Fruit fly (Drosophila melanogaster) whole organism, prepupa: ENCODE data around the gene Cad86C.
A peak's percentile ranks its signal among the peaks of the same experiment; 100 is the strongest.

Experiments
- CG10631 ChIP-seq: fragments of 200-800 bp; sonication (Bioruptor generic); optimal IDR thresholded peaks from 2 replicates; lab custom pipeline; 2016; ENCODE audit warnings: missing biosample characterization, missing genetic modification characterization
- CG10669 ChIP-seq: fragments of 200-800 bp; sonication (Bioruptor generic); optimal IDR thresholded peaks from 3 replicates; lab custom pipeline; 2018; ENCODE audit warnings: missing biosample characterization, mild to moderate bottlenecking, missing genetic modification characterization, moderate library complexity
- CG11294 ChIP-seq: fragments of 200-800 bp; sonication (Bioruptor generic); IDR thresholded peaks from 2 replicates; pipeline ENCODE4 v1.3.6; 2022; ENCODE audit warnings: missing biosample characterization, missing genetic modification characterization
- CG1621 ChIP-seq: fragments of 200-800 bp; sonication (Bioruptor generic); optimal IDR thresholded peaks from 3 replicates; lab custom pipeline; 2018; ENCODE audit warnings: missing biosample characterization, mild to moderate bottlenecking, missing genetic modification characterization
- CG16779 ChIP-seq: fragments of 200-800 bp; sonication (Bioruptor generic); optimal IDR thresholded peaks from 3 replicates; lab custom pipeline; 2017; ENCODE audit warnings: missing biosample characterization, mild to moderate bottlenecking, missing genetic modification characterization
- CG3032 ChIP-seq: fragments of 200-800 bp; optimal IDR thresholded peaks from 2 replicates; lab custom pipeline; 2019; ENCODE audit warnings: missing biosample characterization, mild to moderate bottlenecking, missing genetic modification characterization, moderate library complexity
- CG31627 ChIP-seq: fragments of 200-800 bp; sonication (Bioruptor generic); optimal IDR thresholded peaks from 3 replicates; lab custom pipeline; 2016; ENCODE audit warnings: missing biosample characterization, missing genetic modification characterization
- CG32006 ChIP-seq: fragments of 200-800 bp; sonication (Bioruptor generic); optimal IDR thresholded peaks from 3 replicates; lab custom pipeline; 2017; ENCODE audit warnings: missing biosample characterization, mild to moderate bottlenecking, missing genetic modification characterization
- CG3919 ChIP-seq: fragments of 200-800 bp; sonication (Bioruptor generic); optimal IDR thresholded peaks from 3 replicates; lab custom pipeline; 2016; ENCODE audit warnings: missing biosample characterization, missing genetic modification characterization
- CG4318 ChIP-seq: fragments of 200-800 bp; sonication (Bioruptor generic); optimal IDR thresholded peaks from 3 replicates; lab custom pipeline; 2017; ENCODE audit warnings: missing biosample characterization, mild to moderate bottlenecking, missing genetic modification characterization
- CG6163 ChIP-seq: fragments of 200-800 bp; sonication (Bioruptor generic); IDR thresholded peaks from 3 replicates; pipeline ENCODE4 v1.3.6; 2022; ENCODE audit warnings: missing biosample characterization, missing genetic modification characterization
- CG6276 ChIP-seq: fragments of 200-800 bp; sonication (Bioruptor generic); optimal IDR thresholded peaks from 2 replicates; lab custom pipeline; 2017; ENCODE audit warnings: missing biosample characterization, mild to moderate bottlenecking, missing genetic modification characterization
- CG6808 ChIP-seq: fragments of 200-800 bp; sonication (Bioruptor generic); optimal IDR thresholded peaks from 3 replicates; lab custom pipeline; 2017; ENCODE audit warnings: missing biosample characterization, missing genetic modification characterization, mild to moderate bottlenecking, moderate library complexity, missing genetic modification reagents
- CG6854 ChIP-seq: fragments of 200-800 bp; sonication (Bioruptor generic); optimal IDR thresholded peaks from 2 replicates; lab custom pipeline; 2017; ENCODE audit warnings: missing biosample characterization, mild to moderate bottlenecking, missing genetic modification characterization
- CG7368 ChIP-seq: fragments of 200-800 bp; sonication (Bioruptor generic); optimal IDR thresholded peaks from 3 replicates; lab custom pipeline; 2016; ENCODE audit warnings: missing biosample characterization, missing genetic modification characterization
- CG8119 ChIP-seq: fragments of 200-800 bp; sonication (Bioruptor generic); IDR thresholded peaks from 3 replicates; pipeline ENCODE4 v1.3.6; 2022; ENCODE audit warnings: missing biosample characterization, missing genetic modification characterization
- CG8319 ChIP-seq: fragments of 200-800 bp; sonication (Bioruptor generic); optimal IDR thresholded peaks from 3 replicates; lab custom pipeline; 2016; ENCODE audit warnings: missing biosample characterization, missing genetic modification characterization
- CG9139 ChIP-seq: fragments of 200-800 bp; sonication (Bioruptor generic); optimal IDR thresholded peaks from 3 replicates; lab custom pipeline; 2017; ENCODE audit warnings: missing biosample characterization, mild to moderate bottlenecking, missing genetic modification characterization
- Eip75B ChIP-seq: fragments of 200-800 bp; sonication (Bioruptor generic); optimal IDR thresholded peaks from 3 replicates; lab custom pipeline; 2016; ENCODE audit warnings: missing biosample characterization, missing genetic modification characterization
- Eip78C ChIP-seq: fragments of 200-800 bp; sonication (Bioruptor generic); peaks from one replicate; lab custom pipeline; 2016; ENCODE audit warnings: missing biosample characterization, missing genetic modification characterization
- Eip93F ChIP-seq: fragments of 200-800 bp; sonication (Bioruptor generic); optimal IDR thresholded peaks from 2 replicates; lab custom pipeline; 2016; ENCODE audit warnings: missing biosample characterization, mild to moderate bottlenecking, missing genetic modification characterization
- Ets96B ChIP-seq: fragments of 200-800 bp; optimal IDR thresholded peaks from 2 replicates; lab custom pipeline; 2019; ENCODE audit warnings: missing biosample characterization, mild to moderate bottlenecking, missing genetic modification characterization, moderate library complexity
- Gug ChIP-seq: fragments of 200-800 bp; sonication (Bioruptor generic); IDR thresholded peaks from 2 replicates; pipeline ENCODE4 v1.3.6; 2022; ENCODE audit warnings: missing biosample characterization, missing genetic modification characterization
- Hr39 ChIP-seq: fragments of 200-800 bp; sonication (Bioruptor generic); optimal IDR thresholded peaks from 2 replicates; lab custom pipeline; 2016; ENCODE audit warnings: missing biosample characterization, missing genetic modification characterization
- Met ChIP-seq: fragments of 200-800 bp; sonication (Bioruptor generic); optimal IDR thresholded peaks from 3 replicates; lab custom pipeline; 2016; ENCODE audit warnings: missing biosample characterization, missing genetic modification characterization
- OdsH ChIP-seq: fragments of 200-800 bp; sonication (Bioruptor generic); optimal IDR thresholded peaks from 3 replicates; lab custom pipeline; 2016; ENCODE audit warnings: missing biosample characterization, missing genetic modification characterization
- Smox ChIP-seq: fragments of 200-800 bp; sonication (Bioruptor generic); optimal IDR thresholded peaks from 3 replicates; lab custom pipeline; 2016; ENCODE audit warnings: missing biosample characterization, missing genetic modification characterization
- Sox14 ChIP-seq: fragments of 200-800 bp; sonication (Bioruptor generic); optimal IDR thresholded peaks from 3 replicates; lab custom pipeline; 2016; ENCODE audit warnings: missing biosample characterization, missing genetic modification characterization
- Sox15 ChIP-seq: fragments of 200-800 bp; sonication (Bioruptor generic); optimal IDR thresholded peaks from 3 replicates; lab custom pipeline; 2016; ENCODE audit warnings: missing biosample characterization, missing genetic modification characterization
- achi ChIP-seq: fragments of 200-800 bp; sonication (Bioruptor generic); optimal IDR thresholded peaks from 3 replicates; lab custom pipeline; 2016; ENCODE audit warnings: missing biosample characterization, missing genetic modification characterization
- acj6 ChIP-seq: fragments of 200-800 bp; sonication (Bioruptor generic); optimal IDR thresholded peaks from 3 replicates; lab custom pipeline; 2016; ENCODE audit warnings: missing biosample characterization, missing genetic modification characterization
- cyc ChIP-seq: fragments of 200-800 bp; sonication (Bioruptor generic); optimal IDR thresholded peaks from 3 replicates; lab custom pipeline; 2016; ENCODE audit warnings: missing biosample characterization, missing genetic modification characterization
- dsx ChIP-seq: fragments of 200-800 bp; optimal IDR thresholded peaks from 3 replicates; lab custom pipeline; 2019; ENCODE audit warnings: missing biosample characterization, mild to moderate bottlenecking, missing genetic modification characterization, moderate library complexity; ENCODE audit not compliant: poor library complexity, severe bottlenecking
- esn ChIP-seq: fragments of 200-800 bp; sonication (Bioruptor generic); optimal IDR thresholded peaks from 2 replicates; lab custom pipeline; 2016; ENCODE audit warnings: missing biosample characterization, mild to moderate bottlenecking, missing genetic modification characterization, moderate library complexity
- fd59A ChIP-seq: fragments of 200-800 bp; sonication (Bioruptor generic); optimal IDR thresholded peaks from 2 replicates; lab custom pipeline; 2017; ENCODE audit warnings: missing biosample characterization, mild to moderate bottlenecking, missing genetic modification characterization, missing genetic modification reagents
- fd85E ChIP-seq: fragments of 200-800 bp; sonication (Bioruptor generic); optimal IDR thresholded peaks from 3 replicates; lab custom pipeline; 2016; ENCODE audit warnings: missing biosample characterization, missing genetic modification characterization
- net ChIP-seq: fragments of 200-800 bp; sonication (Bioruptor generic); optimal IDR thresholded peaks from 3 replicates; lab custom pipeline; 2016; ENCODE audit warnings: missing biosample characterization, missing genetic modification characterization
- pdm3 ChIP-seq: fragments of 200-800 bp; sonication (Bioruptor generic); optimal IDR thresholded peaks from 3 replicates; lab custom pipeline; 2016; ENCODE audit warnings: missing biosample characterization, missing genetic modification characterization
- salr ChIP-seq, 2 experiments: fragments of 200-800 bp; sonication (Bioruptor generic); optimal IDR thresholded peaks; 3 replicates each; lab custom pipeline; 2016 to 2018; ENCODE audit warnings: missing biosample characterization in 2 of 2, missing genetic modification characterization in 2 of 2, mild to moderate bottlenecking in 1 of 2
- spab ChIP-seq: fragments of 200-800 bp; sonication (Bioruptor generic); optimal IDR thresholded peaks from 2 replicates; lab custom pipeline; 2017; ENCODE audit warnings: missing biosample characterization, mild to moderate bottlenecking, missing genetic modification characterization, missing genetic modification reagents
- ss ChIP-seq, 2 experiments: fragments of 200-800 bp; sonication (Bioruptor generic); optimal IDR thresholded peaks; 2 replicates in 1 of 2; 3 replicates in 1 of 2; lab custom pipeline; 2017 to 2018; ENCODE audit warnings: mild to moderate bottlenecking in 2 of 2, missing biosample characterization in 2 of 2, missing genetic modification characterization in 2 of 2, moderate library complexity in 1 of 2
- svp ChIP-seq: fragments of 200-800 bp; sonication (Bioruptor generic); peaks from one replicate; lab custom pipeline; 2016; ENCODE audit warnings: missing biosample characterization, missing genetic modification characterization
- topi ChIP-seq: fragments of 200-800 bp; sonication (Bioruptor generic); optimal IDR thresholded peaks from 3 replicates; lab custom pipeline; 2016; ENCODE audit warnings: missing biosample characterization, missing genetic modification characterization

Gene Cad86C

dm6 chr3R:10815032-10815431 is 11.8 kb upstream of the Cad86C start, which contains the start of the genes CG14693 and TTLL15:
Gene CG14693, minus strand, starts transcription at chr3R:10815047.
Gene TTLL15, plus strand, starts transcription at chr3R:10815288.
- TF ChIP-seq CG31627 (GFP tag; lab: Kevin White, UChicago) = no peak
- no peak for TF ChIP-seq CG6854 (GFP tag; lab: Kevin White, UChicago)
- TF ChIP-seq CG3032 (tag; lab: Kevin White, UChicago) = no peak
- TF ChIP-seq spab (GFP tag; lab: Kevin White, UChicago) = no peak
- TF ChIP-seq CG8119 (GFP tag; lab: Robert Waterston, UW) = no peak

dm6 chr3R:10828688-10829087 is 1.8 kb downstream of the Cad86C start:
- TF ChIP-seq CG6854 (GFP tag; lab: Kevin White, UChicago) (peak; percentile 57), OdsH (GFP tag; lab: Kevin White, UChicago) (no peak), Eip93F (GFP tag; lab: Kevin White, UChicago) (no peak), Eip78C (GFP tag; lab: Kevin White, UChicago) (peak; percentile 24), ss (GFP tag; optimal IDR thresholded peaks at IDR 0.05; lab: Kevin White, UChicago) (peak in 1 of 2 experiments; percentile 70), svp (GFP tag; lab: Kevin White, UChicago) (peak; percentile 56), achi (GFP tag; lab: Kevin White, UChicago) (no peak), CG32006 (GFP tag; lab: Kevin White, UChicago) (no peak), net (GFP tag; lab: Kevin White, UChicago) (no peak), spab (GFP tag; lab: Kevin White, UChicago) (no peak), acj6 (GFP tag; lab: Kevin White, UChicago) (no peak), CG11294 (GFP tag; lab: Robert Waterston, UW) (no peak), CG10631 (GFP tag; lab: Kevin White, UChicago) (no peak), Eip75B (GFP tag; lab: Kevin White, UChicago) (no peak), CG6276 (GFP tag; lab: Kevin White, UChicago) (no peak), Gug (GFP tag; lab: Robert Waterston, UW) (no peak), Hr39 (GFP tag; lab: Kevin White, UChicago) (no peak), Smox (GFP tag; lab: Kevin White, UChicago) (no peak), CG6808 (GFP tag; lab: Kevin White, UChicago) (no peak), dsx (GFP tag; lab: Kevin White, UChicago) (no peak), pdm3 (GFP tag; lab: Kevin White, UChicago) (no peak), Met (no peak), CG3032 (tag; lab: Kevin White, UChicago) (no peak), cyc (no peak)

DNA sequence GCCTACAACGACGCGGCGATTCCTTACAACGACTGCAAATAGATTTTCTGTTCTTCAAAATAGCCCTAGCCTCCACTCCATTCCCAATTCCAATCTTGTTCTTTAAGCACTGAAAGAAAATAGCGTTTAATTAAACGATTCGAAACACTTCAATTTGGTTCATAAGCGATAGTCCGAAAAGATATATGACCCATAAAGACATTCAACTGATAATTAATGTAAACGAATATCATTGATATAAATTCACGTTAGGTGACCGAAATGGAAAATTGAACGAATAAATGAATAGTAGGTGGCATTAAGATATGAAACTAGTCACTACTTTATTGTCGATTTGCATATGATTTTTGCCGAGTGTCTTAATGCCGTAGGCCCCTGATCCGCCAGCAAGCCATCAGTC is 2.9 kb downstream of the Cad86C start:
- TF ChIP-seq CG1621 (tag; lab: Kevin White, UChicago) = peak; percentile 51
- TF ChIP-seq CG6163 (GFP tag; lab: Robert Waterston, UW) = 0 out of 3 replicates have a peak, but pooled peaks have one; percentile 35
- TF ChIP-seq cyc = no peak
- TF ChIP-seq Ets96B (tag; lab: Kevin White, UChicago) = peak; percentile 74
- no peak for TF ChIP-seq CG16779 (tag; lab: Kevin White, UChicago)
- peak; percentile 69 for TF ChIP-seq CG10669 (GFP tag; lab: Kevin White, UChicago)
- TF ChIP-seq CG9139 (GFP tag; lab: Kevin White, UChicago) = peak; percentile 8
- peak; percentile 24 to 43 for TF ChIP-seq salr (GFP tag; optimal IDR thresholded peaks at IDR 0.05; lab: Kevin White, UChicago)
- no peak for TF ChIP-seq CG4318 (GFP tag; lab: Kevin White, UChicago)
- 0 out of 3 replicates have a peak, but pooled peaks have one; percentile 15 for TF ChIP-seq CG8119 (GFP tag; lab: Robert Waterston, UW)
- no peak for TF ChIP-seq fd85E (GFP tag; lab: Kevin White, UChicago)
- peak; percentile 57 for TF ChIP-seq spab (GFP tag; lab: Kevin White, UChicago)
- no peak for TF ChIP-seq topi (GFP tag; lab: Kevin White, UChicago)
- TF ChIP-seq dsx (GFP tag; lab: Kevin White, UChicago) = peak; percentile 45
- no peak for TF ChIP-seq Sox15 (GFP tag; lab: Kevin White, UChicago)
- TF ChIP-seq CG32006 (GFP tag; lab: Kevin White, UChicago) = peak; percentile 47
- peak; percentile 24 for TF ChIP-seq OdsH (GFP tag; lab: Kevin White, UChicago)
- peak; percentile 31 for TF ChIP-seq achi (GFP tag; lab: Kevin White, UChicago)
- no peak for TF ChIP-seq esn (GFP tag; lab: Kevin White, UChicago)
- TF ChIP-seq Gug (GFP tag; lab: Robert Waterston, UW) = no peak
- TF ChIP-seq pdm3 (GFP tag; lab: Kevin White, UChicago) = peak; percentile 34
- peak; percentile 66 for TF ChIP-seq fd59A (GFP tag; lab: Kevin White, UChicago)
- peak; percentile 58 for TF ChIP-seq CG10631 (GFP tag; lab: Kevin White, UChicago)
- peak; percentile 56 for TF ChIP-seq Eip75B (GFP tag; lab: Kevin White, UChicago)
- TF ChIP-seq CG6808 (GFP tag; lab: Kevin White, UChicago) = peak; percentile 81
- TF ChIP-seq CG31627 (GFP tag; lab: Kevin White, UChicago) = no peak
- TF ChIP-seq Sox14 (GFP tag; lab: Kevin White, UChicago) = peak; percentile 48
- no peak for TF ChIP-seq CG7368 (GFP tag; lab: Kevin White, UChicago)
- peak; percentile 88 for TF ChIP-seq Eip78C (GFP tag; lab: Kevin White, UChicago)
- peak; percentile 30 for TF ChIP-seq CG3919 (GFP tag; lab: Kevin White, UChicago)
- no peak for TF ChIP-seq CG8319 (GFP tag; lab: Kevin White, UChicago)
- TF ChIP-seq CG3032 (tag; lab: Kevin White, UChicago) = peak; percentile 80
- TF ChIP-seq ss (GFP tag; optimal IDR thresholded peaks at IDR 0.05; lab: Kevin White, UChicago) = peak; percentile 55 to 61
- TF ChIP-seq, all 60 proteins: peak for 22
